Worm (Caenorhabditis elegans) whole organism, L4/young adult: ENCODE data around the gene chtb-3.

ENCODE experiments used
- W03F9.2 ChIP-seq: fragments of 150-350 bp; optimal IDR thresholded peaks from 2 replicates; lab custom pipeline; 2014; ENCODE audit warnings: missing biosample characterization, missing genetic modification characterization
- dao-5 ChIP-seq: sonication (generic microtip); optimal IDR thresholded peaks from 2 replicates; lab custom pipeline; 2016; ENCODE audit warnings: missing genotype, missing genetic modification characterization, moderate library complexity, missing compliant biosample characterization
- him-1 ChIP-seq: sonication (generic microtip); optimal IDR thresholded peaks from 2 replicates; lab custom pipeline; 2016; ENCODE audit warnings: missing genotype, missing genetic modification reagents, missing genetic modification characterization, missing compliant biosample characterization

DNA sequence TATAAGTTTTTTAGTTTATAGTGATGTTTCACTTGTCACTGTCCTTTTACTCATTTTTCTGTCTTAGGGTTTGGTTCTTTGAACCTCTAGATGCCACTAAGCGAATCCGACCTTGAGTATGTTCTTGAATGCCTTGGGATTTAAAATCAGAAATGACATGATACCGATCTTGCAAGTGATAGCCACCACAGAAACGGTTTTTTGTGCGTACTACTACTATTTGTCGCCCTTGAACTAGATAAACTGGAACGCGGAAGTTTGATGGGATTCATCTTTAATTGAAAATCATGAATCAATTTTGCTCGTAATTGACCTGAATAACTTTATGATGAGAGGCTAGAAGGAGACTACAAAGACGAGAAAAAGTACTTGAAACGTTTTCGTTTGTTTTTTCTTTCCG, 643 bp downstream of the chtb-3 start:
- no peak for TF ChIP-seq W03F9.2 (tag; lab: Kevin White, UChicago)
- TF ChIP-seq dao-5, result no peak
- TF ChIP-seq him-1 (tag; lab: Kevin White, UChicago), result no peak
